Fruit fly (Drosophila melanogaster): ENCODE results near the gene Gnpnat.

Gnpnat gene

DNA sequence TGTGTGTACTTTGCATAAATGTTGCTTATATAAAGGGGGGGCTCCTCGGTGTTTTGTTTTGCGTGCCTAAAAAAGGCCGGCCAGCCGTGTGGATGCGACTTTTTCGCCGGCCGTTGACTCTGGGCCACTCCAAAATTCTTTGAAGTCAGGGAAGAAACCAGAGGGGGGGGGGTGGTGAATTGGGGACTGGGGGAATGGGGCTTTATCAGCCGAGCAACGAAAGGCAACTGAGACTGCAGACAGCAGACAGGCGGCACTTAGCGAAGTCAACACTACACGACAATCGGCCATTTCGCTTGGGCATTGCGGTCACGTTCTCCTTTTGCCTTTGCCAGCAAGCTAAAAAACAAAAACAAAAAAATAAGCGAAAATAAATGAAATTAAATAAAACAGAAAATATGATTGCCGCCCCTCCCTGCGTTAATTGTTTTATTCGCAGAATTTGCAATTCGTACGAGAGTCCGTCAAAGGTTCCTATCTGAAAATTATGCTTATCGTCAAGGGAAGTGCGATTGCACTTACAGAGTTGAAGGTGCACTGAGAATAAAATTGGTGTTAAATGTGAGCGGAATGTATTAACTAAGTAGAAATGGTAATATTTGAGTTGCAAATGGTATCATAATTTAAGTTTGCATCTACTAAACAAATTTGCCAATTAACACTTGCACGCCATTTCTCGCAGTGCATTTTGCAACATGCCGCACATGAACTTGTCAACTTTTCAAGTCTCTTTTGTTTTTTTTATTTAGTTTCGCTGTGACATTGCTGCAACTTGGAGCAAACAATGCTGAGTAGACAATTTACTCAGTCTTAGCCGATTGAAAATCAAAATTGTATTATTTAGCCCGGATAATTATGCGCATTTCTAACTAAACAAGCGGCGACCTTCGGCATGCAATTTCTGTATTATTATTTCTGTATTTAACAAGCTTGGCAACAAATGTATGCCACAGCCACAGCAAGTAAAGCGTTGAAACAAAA, 48.2 kb downstream of the Gnpnat start:
- TF ChIP-seq CG33017 (tag; optimal IDR thresholded peaks at IDR 0.05) (no peak), cnc (optimal IDR thresholded peaks at IDR 0.05) (no peak), kay (GFP tag; ENCODE audit: borderline replicate concordance) (peak; percentile 87), CG14711 (tag; optimal IDR thresholded peaks at IDR 0.05) (peak; percentile 37), Crg-1 (GFP tag; optimal IDR thresholded peaks at IDR 0.05) (no peak), CG11617 (GFP tag; optimal IDR thresholded peaks at IDR 0.05) (no peak), tj (GFP tag; optimal IDR thresholded peaks at IDR 0.05) (peak; percentile 84), toe (GFP tag; optimal IDR thresholded peaks at IDR 0.05) (no peak), cic (GFP tag; optimal IDR thresholded peaks at IDR 0.05) (no peak), ovo (GFP tag; optimal IDR thresholded peaks at IDR 0.05) (no peak), Hr96 (GFP tag; optimal IDR thresholded peaks at IDR 0.05) (no peak), Clk (GFP tag; optimal IDR thresholded peaks at IDR 0.05) (no peak), CG1620 (GFP tag; optimal IDR thresholded peaks at IDR 0.05) (no peak), CG5204 (GFP tag; optimal IDR thresholded peaks at IDR 0.05) (no peak), CG7045 (GFP tag; optimal IDR thresholded peaks at IDR 0.05) (no peak), CG7101 (tag; optimal IDR thresholded peaks at IDR 0.05) (no peak), pad (GFP tag; optimal IDR thresholded peaks at IDR 0.05) (no peak), bab1 (GFP tag; optimal IDR thresholded peaks at IDR 0.05) (no peak)

DNA sequence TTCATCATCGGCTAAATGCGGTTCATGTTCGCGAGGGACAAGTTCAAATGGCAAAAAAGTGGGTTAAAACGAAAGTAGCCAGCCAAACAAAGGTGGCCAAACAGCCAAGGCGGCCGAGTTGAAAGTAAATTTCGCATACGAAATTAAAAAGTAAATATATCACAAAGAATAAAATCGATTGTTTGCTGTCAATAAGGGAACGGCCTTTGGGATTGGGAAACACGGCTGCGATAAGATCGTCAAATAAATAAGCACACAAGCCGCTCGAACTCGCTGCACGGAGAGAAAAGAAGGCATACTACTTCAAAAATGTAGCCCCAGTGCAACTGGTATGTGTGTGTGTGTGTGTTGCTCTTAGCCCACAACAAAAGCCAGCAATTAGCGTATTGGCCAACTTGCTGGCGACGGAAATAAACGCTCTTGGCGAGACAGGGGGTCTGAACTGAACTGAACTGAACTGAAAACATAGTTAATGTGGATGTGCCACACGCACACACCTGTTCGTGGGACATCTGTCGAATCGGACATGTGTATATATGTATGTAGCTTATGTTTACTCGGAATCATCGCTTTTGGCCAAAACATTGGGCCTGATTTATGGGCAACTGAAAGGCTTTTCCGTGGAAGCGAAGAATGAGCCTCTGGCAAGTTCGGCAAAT, 49.9 kb downstream of the Gnpnat start:
- TF ChIP-seq ovo (GFP tag; optimal IDR thresholded peaks at IDR 0.05): no peak
- TF ChIP-seq CG1620 (GFP tag; optimal IDR thresholded peaks at IDR 0.05): no peak
- TF ChIP-seq cnc (optimal IDR thresholded peaks at IDR 0.05): no peak
- TF ChIP-seq tj (GFP tag; optimal IDR thresholded peaks at IDR 0.05): no peak

DNA sequence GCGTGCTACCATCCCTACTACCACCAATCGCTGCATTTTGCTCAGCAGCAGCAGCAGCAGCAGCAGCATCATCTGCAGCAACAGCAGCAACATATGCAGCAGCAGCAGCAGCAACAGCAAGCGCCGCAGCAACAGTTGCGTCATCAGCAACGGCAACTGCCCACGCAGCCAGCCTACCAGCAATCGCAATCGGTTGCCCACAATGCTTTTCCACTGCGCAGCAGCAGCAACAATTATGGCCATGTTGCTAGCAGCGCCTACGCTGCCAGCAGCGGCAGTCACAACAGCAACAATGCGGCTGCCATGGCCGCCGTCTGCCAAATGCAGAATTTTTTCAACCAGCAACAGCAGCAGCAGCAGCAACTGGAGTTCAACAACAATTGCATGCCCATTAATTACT, 52.1 kb downstream of the Gnpnat start:
- no peak for TF ChIP-seq CG5204 (GFP tag; optimal IDR thresholded peaks at IDR 0.05)
- no peak for TF ChIP-seq Mnt (GFP tag; optimal IDR thresholded peaks at IDR 0.05)

Data from whole organism, adult.